Fruit fly (Drosophila melanogaster): ENCODE results near the gene CG10570.

The CG10570 gene

DNA sequence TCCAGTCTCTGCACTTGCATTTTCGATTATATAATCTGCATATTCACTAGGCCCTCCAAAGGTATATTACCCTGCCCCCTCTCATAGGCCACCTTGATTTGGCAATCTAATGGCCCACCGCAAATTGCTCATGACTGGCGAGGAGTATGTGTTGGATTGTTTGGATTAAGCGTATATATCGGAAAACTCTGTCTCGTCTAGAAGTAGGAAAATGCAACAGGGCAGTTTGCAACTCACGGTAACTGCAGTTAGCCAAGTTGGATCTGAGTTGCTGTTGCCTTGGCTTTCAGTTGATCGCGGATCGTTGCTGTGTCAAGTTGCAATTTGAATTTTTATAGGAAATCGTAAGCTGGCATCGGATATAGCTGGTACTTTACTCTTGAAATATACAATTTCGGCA is 8.0 kb upstream of the CG10570 start, which contains the start of gene Ugt36F1:
TSS of gene Ugt36F1 (plus strand) at position 301 of the 400 bp plus-strand sequence.
- no peak for TF ChIP-seq CG15710 (tag; optimal IDR thresholded peaks at IDR 0.05)
- no peak for TF ChIP-seq CG12605 (GFP tag; IDR thresholded peaks at IDR 0.05)
- no peak for TF ChIP-seq CG8301 (tag; optimal IDR thresholded peaks at IDR 0.05)
- TF ChIP-seq Ets98B (GFP tag; IDR thresholded peaks at IDR 0.05) = no peak
- TF ChIP-seq fd96Ca (GFP tag; IDR thresholded peaks at IDR 0.05) = no peak
- TF ChIP-seq CG10348 (GFP tag; IDR thresholded peaks at IDR 0.05) = no peak
- TF ChIP-seq CG4496 (GFP tag; IDR thresholded peaks at IDR 0.05) = no peak
- no peak for TF ChIP-seq CG8159 (tag; optimal IDR thresholded peaks at IDR 0.05)
- no peak for TF ChIP-seq Pif1A (GFP tag; optimal IDR thresholded peaks at IDR 0.05)

DNA sequence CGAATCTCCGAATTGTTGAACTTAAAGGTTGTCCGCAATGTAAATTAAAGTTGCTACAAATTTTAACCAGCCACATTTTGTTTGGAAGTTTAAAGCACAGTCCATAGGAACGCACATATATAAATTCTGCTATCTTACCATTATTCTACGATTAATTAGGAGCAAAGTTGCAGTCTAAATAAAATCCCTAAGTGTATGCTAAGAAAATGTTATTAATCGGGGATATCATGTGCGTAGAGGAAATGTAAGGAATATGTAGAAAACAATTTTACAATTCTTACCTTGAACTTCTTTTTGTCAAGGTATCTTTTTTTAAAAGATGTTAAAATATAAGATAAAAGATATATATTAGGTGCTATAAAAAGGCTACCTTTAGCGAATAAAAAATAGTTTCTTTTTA is 7.3 kb upstream of the CG10570 start:
- TF ChIP-seq CG10348 (GFP tag; IDR thresholded peaks at IDR 0.05) (no peak), CG32121 (GFP tag; IDR thresholded peaks at IDR 0.05) (no peak), CG17806 (tag; optimal IDR thresholded peaks at IDR 0.05) (no peak), Ets98B (GFP tag; IDR thresholded peaks at IDR 0.05) (no peak), CG8301 (tag; optimal IDR thresholded peaks at IDR 0.05) (no peak), D1 (tag; optimal IDR thresholded peaks at IDR 0.05) (no peak), Pif1A (GFP tag; optimal IDR thresholded peaks at IDR 0.05) (no peak), CG8159 (tag; optimal IDR thresholded peaks at IDR 0.05) (no peak), rn (GFP tag; IDR thresholded peaks at IDR 0.05) (no peak), CG9948 (tag; optimal IDR thresholded peaks at IDR 0.05) (no peak), CG13204 (GFP tag; optimal IDR thresholded peaks at IDR 0.05) (no peak), CG14655 (GFP tag; optimal IDR thresholded peaks at IDR 0.05) (no peak), CG34367 (tag; optimal IDR thresholded peaks at IDR 0.05) (no peak), CG15710 (tag; optimal IDR thresholded peaks at IDR 0.05) (no peak), gl (tag; optimal IDR thresholded peaks at IDR 0.05) (no peak), Pif1B (GFP tag; optimal IDR thresholded peaks at IDR 0.05) (no peak), CG4496 (GFP tag; IDR thresholded peaks at IDR 0.05) (no peak)

DNA sequence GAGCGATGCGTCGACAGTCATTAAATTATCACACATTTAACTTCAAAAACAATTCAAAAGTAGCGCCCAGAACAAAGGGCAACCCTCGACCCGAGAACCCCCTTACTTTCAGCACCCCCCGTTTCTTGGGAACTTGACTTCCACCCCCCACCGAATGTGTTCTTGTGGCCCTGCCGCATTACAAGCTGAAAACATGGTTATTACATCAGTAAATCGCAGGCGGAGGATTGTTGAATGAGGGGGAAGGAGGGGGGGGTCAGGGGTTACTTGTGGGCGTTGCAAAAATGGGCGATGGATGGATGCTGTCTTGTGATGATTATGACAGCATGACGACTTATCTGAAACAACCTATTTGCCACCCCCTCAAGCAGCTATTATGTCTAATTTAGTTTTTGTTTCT is 4.1 kb upstream of the CG10570 start:
- no peak for TF ChIP-seq CG13204 (GFP tag; optimal IDR thresholded peaks at IDR 0.05)
- no peak for TF ChIP-seq rn (GFP tag; IDR thresholded peaks at IDR 0.05)
- TF ChIP-seq CG15710 (tag; optimal IDR thresholded peaks at IDR 0.05) = no peak
- no peak for TF ChIP-seq CG8159 (tag; optimal IDR thresholded peaks at IDR 0.05)

DNA sequence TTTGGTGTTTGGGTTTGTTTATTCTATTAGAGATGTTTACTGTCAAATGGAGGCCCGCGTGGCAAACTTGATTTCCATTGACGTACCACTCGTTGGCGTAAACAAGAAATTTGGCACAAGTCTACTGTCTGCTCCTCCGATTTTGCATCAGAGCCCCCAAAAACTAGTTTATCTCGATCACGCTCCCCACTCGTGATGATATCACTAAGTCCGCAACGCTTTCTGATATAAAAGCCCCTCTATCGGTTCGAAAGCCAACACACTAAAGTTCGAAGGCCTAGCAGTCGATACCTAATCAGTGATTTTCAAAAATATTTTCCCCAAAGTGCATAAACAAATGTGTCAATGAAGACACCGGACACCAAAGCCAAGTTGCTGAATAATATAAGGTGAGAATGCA is 1.7 kb upstream of the CG10570 start:
- no peak for TF ChIP-seq Snoo (tag; optimal IDR thresholded peaks at IDR 0.05)
- TF ChIP-seq CG8159 (tag; optimal IDR thresholded peaks at IDR 0.05) = no peak
- TF ChIP-seq CG17806 (tag; optimal IDR thresholded peaks at IDR 0.05) = no peak
- no peak for TF ChIP-seq CG8301 (tag; optimal IDR thresholded peaks at IDR 0.05)
- no peak for TF ChIP-seq CG14655 (GFP tag; optimal IDR thresholded peaks at IDR 0.05)
- TF ChIP-seq CG9948 (tag; optimal IDR thresholded peaks at IDR 0.05) = no peak
- no peak for TF ChIP-seq CG32121 (GFP tag; IDR thresholded peaks at IDR 0.05)
- no peak for TF ChIP-seq rn (GFP tag; IDR thresholded peaks at IDR 0.05)
- no peak for TF ChIP-seq CG12605 (GFP tag; IDR thresholded peaks at IDR 0.05)
- no peak for TF ChIP-seq gl (tag; optimal IDR thresholded peaks at IDR 0.05)
- no peak for TF ChIP-seq CG34367 (tag; optimal IDR thresholded peaks at IDR 0.05)
- no peak for TF ChIP-seq CG15710 (tag; optimal IDR thresholded peaks at IDR 0.05)
- no peak for TF ChIP-seq fd96Ca (GFP tag; IDR thresholded peaks at IDR 0.05)
- no peak for TF ChIP-seq CG10348 (GFP tag; IDR thresholded peaks at IDR 0.05)

DNA sequence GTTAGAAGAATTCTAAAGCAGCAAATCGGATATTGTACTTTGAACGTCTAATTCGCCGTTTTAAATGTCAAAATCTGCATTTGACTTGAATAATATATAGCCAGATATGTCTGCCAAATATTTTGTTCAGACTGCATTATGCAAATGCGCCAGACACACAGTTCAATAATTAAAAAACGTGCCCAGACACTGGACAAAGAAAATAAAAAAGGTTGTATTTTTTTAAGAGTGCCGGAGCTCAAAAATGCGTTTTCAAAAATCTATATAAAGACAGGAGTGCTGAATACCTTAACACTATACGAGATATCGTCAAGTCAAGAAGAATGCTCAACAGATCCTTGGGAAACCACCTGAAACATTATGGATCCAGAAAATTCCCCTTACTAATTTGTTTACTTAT is 1.3 kb upstream of the CG10570 start, which contains the start of the genes CG17325 and CG42305:
TSS of gene CG17325 (plus strand) at position 301 of the 400 bp plus-strand sequence.
TSS of gene CG42305 (plus strand) at position 301 of the 400 bp plus-strand sequence.
- no peak for TF ChIP-seq Snoo (tag; optimal IDR thresholded peaks at IDR 0.05)
- TF ChIP-seq CG32121 (GFP tag; IDR thresholded peaks at IDR 0.05) = no peak

DNA sequence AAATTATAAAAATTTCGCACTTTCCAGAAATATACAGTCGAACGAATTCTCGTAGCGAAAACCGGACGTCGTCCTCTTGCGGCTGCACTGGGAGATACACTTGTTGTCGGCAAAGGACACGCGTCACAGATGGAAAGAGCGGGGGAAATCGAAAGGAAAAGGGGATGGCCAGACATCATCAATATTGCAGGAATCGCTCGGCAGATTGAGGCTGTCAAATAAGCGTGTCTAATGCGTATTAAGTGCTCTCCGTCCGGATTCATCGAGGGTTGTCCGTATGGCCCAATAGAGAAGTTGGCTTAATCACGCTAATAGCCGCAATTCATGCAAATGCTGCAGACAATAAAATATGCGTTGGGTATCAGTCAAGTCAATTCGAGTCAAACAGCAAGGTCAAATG is 1.6 kb downstream of the CG10570 start:
- TF ChIP-seq fd96Ca (GFP tag; IDR thresholded peaks at IDR 0.05) (no peak), CG34367 (tag; optimal IDR thresholded peaks at IDR 0.05) (no peak), CG8159 (tag; optimal IDR thresholded peaks at IDR 0.05) (no peak), gl (tag; optimal IDR thresholded peaks at IDR 0.05) (no peak), CG10348 (GFP tag; IDR thresholded peaks at IDR 0.05) (no peak), rn (GFP tag; IDR thresholded peaks at IDR 0.05) (no peak), Pif1A (GFP tag; optimal IDR thresholded peaks at IDR 0.05) (no peak), Snoo (tag; optimal IDR thresholded peaks at IDR 0.05) (no peak), CG12605 (GFP tag; IDR thresholded peaks at IDR 0.05) (no peak), CG15710 (tag; optimal IDR thresholded peaks at IDR 0.05) (no peak), CG14655 (GFP tag; optimal IDR thresholded peaks at IDR 0.05) (no peak), CG13204 (GFP tag; optimal IDR thresholded peaks at IDR 0.05) (no peak), Ets98B (GFP tag; IDR thresholded peaks at IDR 0.05) (no peak), CG4496 (GFP tag; IDR thresholded peaks at IDR 0.05) (no peak), CG17806 (tag; optimal IDR thresholded peaks at IDR 0.05) (no peak), D1 (tag; optimal IDR thresholded peaks at IDR 0.05) (no peak), CG9948 (tag; optimal IDR thresholded peaks at IDR 0.05) (no peak)

DNA sequence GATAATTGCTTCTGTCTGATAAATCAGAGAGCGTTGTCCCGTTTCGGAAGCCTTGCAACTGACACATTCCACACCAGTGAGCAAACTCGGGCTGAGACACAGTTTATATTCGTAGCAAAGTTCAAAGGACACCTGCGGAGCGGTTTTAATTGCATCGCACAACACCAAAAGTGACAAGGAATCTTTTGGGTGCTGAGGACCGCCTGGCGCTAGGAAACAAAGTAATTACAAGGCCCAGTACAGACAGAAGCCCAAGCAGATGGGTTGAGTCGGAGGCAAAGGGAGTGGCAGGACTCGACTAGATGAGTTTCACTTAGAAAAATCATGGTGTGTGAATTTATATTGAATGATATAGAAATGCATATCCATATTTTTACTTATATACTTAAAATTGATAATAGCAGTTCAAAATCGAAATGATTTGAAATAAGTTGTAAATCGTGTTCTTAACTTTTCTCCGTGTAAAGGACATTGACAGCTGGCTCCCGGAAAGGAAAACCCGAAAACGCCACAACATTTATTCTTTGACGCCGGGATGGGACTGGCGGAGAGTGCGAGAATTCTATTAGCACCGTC is 2.2 kb downstream of the CG10570 start:
- TF ChIP-seq rn (GFP tag; IDR thresholded peaks at IDR 0.05) = no peak
- no peak for TF ChIP-seq CG4496 (GFP tag; IDR thresholded peaks at IDR 0.05)
- TF ChIP-seq D1 (tag; optimal IDR thresholded peaks at IDR 0.05) = no peak
